Fruit fly (Drosophila melanogaster): ENCODE data around the gene EMC4.

The EMC4 gene

DNA sequence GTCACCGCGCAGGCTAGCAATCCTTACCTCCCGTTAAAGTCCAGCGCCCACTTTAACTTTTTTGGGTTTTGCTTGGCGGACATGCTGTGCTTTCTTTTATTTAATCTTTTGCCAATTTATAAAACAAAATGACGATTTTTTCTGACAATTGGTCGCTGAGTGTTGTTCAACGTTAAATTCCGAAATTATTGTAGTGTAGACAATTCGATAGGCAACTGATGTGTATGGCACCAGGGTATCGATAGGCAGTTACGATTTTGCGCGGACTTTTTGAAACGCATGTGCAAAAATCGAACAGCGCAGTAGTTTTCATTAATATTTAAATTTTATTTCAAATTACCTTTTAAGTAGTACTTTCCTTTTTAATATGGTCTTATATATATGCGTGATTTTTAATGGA lies at the start of gene EMC4 (continued):
- TF ChIP-seq ewg (GFP tag; optimal IDR thresholded peaks at IDR 0.05), result peak; percentile 20
- peak; percentile 50; the same call in 1 of the 3 replicates for TF ChIP-seq CG7963 (GFP tag; IDR thresholded peaks at IDR 0.05; ENCODE audit: partially characterized antibody)
- TF ChIP-seq Hmx (GFP tag; optimal IDR thresholded peaks at IDR 0.05), result no peak
- TF ChIP-seq Ptx1 (GFP tag; IDR thresholded peaks at IDR 0.05), result no peak
- peak; percentile 93 for TF ChIP-seq Dref (GFP tag; IDR thresholded peaks at IDR 0.05)
- no peak for TF ChIP-seq CG15601 (tag; optimal IDR thresholded peaks at IDR 0.05)
- TF ChIP-seq pho (GFP tag; optimal IDR thresholded peaks at IDR 0.05), result peak; percentile 54
- no peak for TF ChIP-seq ab (GFP tag; optimal IDR thresholded peaks at IDR 0.05)
- peak; percentile 23 for TF ChIP-seq CG12942 (GFP tag; optimal IDR thresholded peaks at IDR 0.05)
- no peak for TF ChIP-seq da (GFP tag; optimal IDR thresholded peaks at IDR 0.05)
- no peak for TF ChIP-seq CG4404 (GFP tag; IDR thresholded peaks at IDR 0.05)
- peak; percentile 62; the same call in 1 of the 2 replicates for TF ChIP-seq slbo (GFP tag; IDR thresholded peaks at IDR 0.05)
- peak; percentile 84 for TF ChIP-seq CG18011 (GFP tag; optimal IDR thresholded peaks at IDR 0.05)
- peak; percentile 8 for TF ChIP-seq CG17568 (GFP tag; optimal IDR thresholded peaks at IDR 0.05)
- peak; percentile 28 for TF ChIP-seq maf-S (GFP tag; optimal IDR thresholded peaks at IDR 0.05)
- TF ChIP-seq CG18764 (GFP tag; optimal IDR thresholded peaks at IDR 0.05), result peak; percentile 30
- TF ChIP-seq CG13775 (GFP tag; optimal IDR thresholded peaks at IDR 0.05), result no peak
- peak; percentile 47 for TF ChIP-seq CG17385 (GFP tag; optimal IDR thresholded peaks at IDR 0.05)
- TF ChIP-seq ems (GFP tag; optimal IDR thresholded peaks at IDR 0.05), result peak; percentile 44
- TF ChIP-seq hkb (optimal IDR thresholded peaks at IDR 0.05), result peak; percentile 39
- no peak for TF ChIP-seq hkb (GFP tag; IDR thresholded peaks at IDR 0.05)
- peak; percentile 36; the same call in 1 of the 3 replicates for TF ChIP-seq Doc3 (GFP tag; IDR thresholded peaks at IDR 0.05; ENCODE audit: partially characterized antibody)
- peak; percentile 45 for TF ChIP-seq Side (GFP tag; optimal IDR thresholded peaks at IDR 0.05)
- TF ChIP-seq CG10267 (tag; optimal IDR thresholded peaks at IDR 0.05), result peak; percentile 97
- peak; percentile 2 for TF ChIP-seq slp2 (GFP tag; optimal IDR thresholded peaks at IDR 0.05)
- TF ChIP-seq Scr (GFP tag; IDR thresholded peaks at IDR 0.05; ENCODE audit: partially characterized antibody), result peak; percentile 65
- TF ChIP-seq bab2 (GFP tag; optimal IDR thresholded peaks at IDR 0.05), result peak; percentile 36
- peak; percentile 29 for TF ChIP-seq Hmr (GFP tag; optimal IDR thresholded peaks at IDR 0.05)
- no peak for TF ChIP-seq ATbp (GFP tag; optimal IDR thresholded peaks at IDR 0.05)
- TF ChIP-seq CG18476 (GFP tag; optimal IDR thresholded peaks at IDR 0.05), result peak; percentile 28
- peak; percentile 38 for TF ChIP-seq Xrp1 (GFP tag; IDR thresholded peaks at IDR 0.05)
- peak; percentile 34 for TF ChIP-seq CG3281 (GFP tag; optimal IDR thresholded peaks at IDR 0.05)
- TF ChIP-seq inv (GFP tag; IDR thresholded peaks at IDR 0.05; ENCODE audit: partially characterized antibody), result peak; percentile 41; the same call in 1 of the 2 replicates
- no peak for TF ChIP-seq CG15011 (GFP tag; optimal IDR thresholded peaks at IDR 0.05)
- no peak for TF ChIP-seq jing (GFP tag; optimal IDR thresholded peaks at IDR 0.05)
- peak; percentile 11 for TF ChIP-seq Deaf1 (tag; optimal IDR thresholded peaks at IDR 0.05)
- TF ChIP-seq grau (tag; optimal IDR thresholded peaks at IDR 0.05), result peak; percentile 43
- peak; percentile 32 for TF ChIP-seq CG30020 (tag; optimal IDR thresholded peaks at IDR 0.05)
- TF ChIP-seq CG16863 (GFP tag; optimal IDR thresholded peaks at IDR 0.05), result peak; percentile 35
- peak; percentile 70 for TF ChIP-seq mam (GFP tag; optimal IDR thresholded peaks at IDR 0.05)
- peak; percentile 96 for TF ChIP-seq YL-1 (GFP tag; optimal IDR thresholded peaks at IDR 0.05)
- peak; percentile 8 to 47 for TF ChIP-seq Hr51 (GFP tag; optimal IDR thresholded peaks at IDR 0.05)
- TF ChIP-seq CG3726 (GFP tag; IDR thresholded peaks at IDR 0.05), result no peak
- TF ChIP-seq CG7271 (tag; optimal IDR thresholded peaks at IDR 0.05), result no peak
- TF ChIP-seq amos (GFP tag; IDR thresholded peaks at IDR 0.05; ENCODE audit: partially characterized antibody), result peak; percentile 76
- no peak for TF ChIP-seq CG30431 (GFP tag; optimal IDR thresholded peaks at IDR 0.05)
- no peak for TF ChIP-seq CG11723 (GFP tag; optimal IDR thresholded peaks at IDR 0.05)
- peak; percentile 7 for TF ChIP-seq HHEX (GFP tag; optimal IDR thresholded peaks at IDR 0.05)
- TF ChIP-seq ci (GFP tag; IDR thresholded peaks at IDR 0.05), result peak; percentile 61; the same call in 1 of the 3 replicates
- peak; percentile 90 for TF ChIP-seq stwl (tag; optimal IDR thresholded peaks at IDR 0.05)
